Worm (Caenorhabditis elegans) whole organism, L3 larva: ENCODE measurements around the gene nhr-164.
A peak's percentile ranks its signal among the peaks of the same experiment; 100 is the strongest.

Experiments used
- R02D3.7 ChIP-seq: fragments of 150-350 bp; optimal IDR thresholded peaks from 2 replicates; lab custom pipeline; 2014; ENCODE audit warnings: missing biosample characterization, missing genetic modification characterization
- ZK546.5 ChIP-seq: sonication (generic microtip); optimal IDR thresholded peaks from 2 replicates; lab custom pipeline; 2017; ENCODE audit warnings: missing biosample characterization, missing genetic modification characterization
- ama-1 ChIP-seq: fragments of 150-350 bp; optimal IDR thresholded peaks from 2 replicates; lab custom pipeline; 2018
- ceh-16 ChIP-seq: sonication (generic microtip); optimal IDR thresholded peaks from 2 replicates; lab custom pipeline; 2017; ENCODE audit warnings: missing biosample characterization, missing genetic modification characterization
- ceh-28 ChIP-seq: fragments of 150-350 bp; optimal IDR thresholded peaks from 2 replicates; lab custom pipeline; 2014; ENCODE audit warnings: missing biosample characterization, missing genetic modification reagents, missing genetic modification characterization
- ceh-9 ChIP-seq: sonication (generic microtip); optimal IDR thresholded peaks from 2 replicates; lab custom pipeline; 2018; ENCODE audit warnings: missing biosample characterization, missing genetic modification characterization
- daf-12 ChIP-seq: fragments of 150-350 bp; optimal IDR thresholded peaks from 2 replicates; lab custom pipeline; 2014; ENCODE audit warnings: missing biosample characterization, missing genetic modification reagents, missing genetic modification characterization
- egl-27 ChIP-seq: sonication (generic microtip); optimal IDR thresholded peaks from 4 replicates; lab custom pipeline; 2017; ENCODE audit warnings: missing biosample characterization, missing genetic modification reagents, missing genetic modification characterization
- egl-5 ChIP-seq: fragments of 150-350 bp; optimal IDR thresholded peaks from 2 replicates; lab custom pipeline; 2017; ENCODE audit warnings: missing biosample characterization, missing genetic modification reagents, missing genetic modification characterization, inconsistent platforms
- elt-1 ChIP-seq: fragments of 150-350 bp; optimal IDR thresholded peaks from 2 replicates; lab custom pipeline; 2014; ENCODE audit warnings: missing biosample characterization, missing genetic modification characterization
- elt-2 ChIP-seq: sonication (generic microtip); optimal IDR thresholded peaks from 2 replicates; lab custom pipeline; 2016; ENCODE audit warnings: missing genetic modification reagents, mild to moderate bottlenecking, missing genetic modification characterization, missing compliant biosample characterization
- elt-3 ChIP-seq, 3 experiments: fragments of 150-350 bp in 1 of 3; sonication (generic microtip) in 2 of 3; optimal IDR thresholded peaks; 2 replicates in 2 of 3; 4 replicates in 1 of 3; lab custom pipeline; 2014 to 2017; ENCODE audit warnings: missing biosample characterization in 3 of 3, missing genetic modification characterization in 3 of 3
- eor-1 ChIP-seq, 2 experiments: fragments of 150-350 bp; optimal IDR thresholded peaks; 2 replicates each; lab custom pipeline; 2014 to 2018; ENCODE audit warnings: missing biosample characterization in 2 of 2, missing genetic modification characterization in 2 of 2
- fkh-10 ChIP-seq: sonication (generic microtip); optimal IDR thresholded peaks from 2 replicates; lab custom pipeline; 2017; ENCODE audit warnings: missing biosample characterization, missing genetic modification reagents, missing genetic modification characterization
- fkh-2 ChIP-seq: fragments of 150-350 bp; optimal IDR thresholded peaks from 2 replicates; lab custom pipeline; 2014; ENCODE audit warnings: missing biosample characterization, missing genetic modification reagents, missing genetic modification characterization
- fos-1 ChIP-seq: fragments of 150-350 bp; optimal IDR thresholded peaks from 2 replicates; lab custom pipeline; 2014; ENCODE audit warnings: missing biosample characterization, missing genetic modification characterization
- hmg-11 ChIP-seq: sonication (generic microtip); optimal IDR thresholded peaks from 2 replicates; lab custom pipeline; 2016; ENCODE audit warnings: missing genetic modification characterization, missing compliant biosample characterization
- jun-1 ChIP-seq: fragments of 150-350 bp; optimal IDR thresholded peaks from 2 replicates; lab custom pipeline; 2014; ENCODE audit warnings: missing biosample characterization, missing genetic modification reagents, missing genetic modification characterization
- lin-15B ChIP-seq: fragments of 150-350 bp; optimal IDR thresholded peaks from 2 replicates; lab custom pipeline; 2014; ENCODE audit warnings: missing biosample characterization, missing genetic modification characterization
- lsy-12 ChIP-seq: sonication (generic microtip); optimal IDR thresholded peaks from 2 replicates; lab custom pipeline; 2016; ENCODE audit warnings: mild to moderate bottlenecking, missing genetic modification characterization, missing compliant biosample characterization
- mml-1 ChIP-seq: fragments of 150-350 bp; sonication (generic microtip); optimal IDR thresholded peaks from 3 replicates; lab custom pipeline; 2014; ENCODE audit warnings: missing biosample characterization, missing genetic modification characterization
- nfya-1 ChIP-seq: sonication (generic microtip); optimal IDR thresholded peaks from 2 replicates; lab custom pipeline; 2017; ENCODE audit warnings: missing genetic modification characterization, mild to moderate bottlenecking, missing compliant biosample characterization, antibody characterized with exemption, moderate library complexity; ENCODE audit not compliant: insufficient read depth
- nhr-12 ChIP-seq: fragments of 150-350 bp; optimal IDR thresholded peaks from 2 replicates; lab custom pipeline; 2014; ENCODE audit warnings: missing biosample characterization, missing genetic modification characterization
- nhr-23 ChIP-seq: fragments of 150-350 bp; optimal IDR thresholded peaks from 2 replicates; lab custom pipeline; 2014; ENCODE audit warnings: missing biosample characterization, missing genetic modification reagents, missing genetic modification characterization
- nhr-237 ChIP-seq: fragments of 150-350 bp; optimal IDR thresholded peaks from 2 replicates; lab custom pipeline; 2014; ENCODE audit warnings: missing biosample characterization, missing genetic modification characterization
- nhr-25 ChIP-seq: sonication (generic microtip); optimal IDR thresholded peaks from 2 replicates; lab custom pipeline; 2017; ENCODE audit warnings: missing biosample characterization, missing genetic modification characterization
- nhr-43 ChIP-seq: sonication (generic microtip); optimal IDR thresholded peaks from 2 replicates; lab custom pipeline; 2016; ENCODE audit warnings: mild to moderate bottlenecking, missing genetic modification characterization, missing compliant biosample characterization; ENCODE audit not compliant: poor library complexity, severe bottlenecking
- nhr-67 ChIP-seq: fragments of 150-350 bp; optimal IDR thresholded peaks from 2 replicates; lab custom pipeline; 2014; ENCODE audit warnings: missing biosample characterization, missing genetic modification characterization
- nhr-77 ChIP-seq: fragments of 150-350 bp; optimal IDR thresholded peaks from 2 replicates; lab custom pipeline; 2014; ENCODE audit warnings: missing biosample characterization, missing genetic modification characterization
- pha-4 ChIP-seq: fragments of 150-350 bp; optimal IDR thresholded peaks from 2 replicates; lab custom pipeline; 2014; ENCODE audit warnings: missing biosample characterization, missing genetic modification reagents, missing genetic modification characterization
- pqm-1 ChIP-seq: fragments of 150-350 bp; optimal IDR thresholded peaks from 2 replicates; lab custom pipeline; 2017; ENCODE audit warnings: missing biosample characterization, missing genetic modification characterization, inconsistent platforms
- sea-2 ChIP-seq: fragments of 150-350 bp; sonication (generic microtip); optimal IDR thresholded peaks from 4 replicates; lab custom pipeline; 2014; ENCODE audit warnings: missing biosample characterization, missing genetic modification reagents, missing genetic modification characterization
- snpc-4 ChIP-seq: fragments of 150-350 bp; optimal IDR thresholded peaks from 2 replicates; lab custom pipeline; 2014; ENCODE audit warnings: missing biosample characterization, missing genetic modification characterization
- tbx-2 ChIP-seq: sonication (generic microtip); optimal IDR thresholded peaks from 2 replicates; lab custom pipeline; 2016; ENCODE audit warnings: mild to moderate bottlenecking, missing genetic modification characterization, missing compliant biosample characterization
- unc-39 ChIP-seq: sonication (generic microtip); optimal IDR thresholded peaks from 4 replicates; lab custom pipeline; 2017; ENCODE audit warnings: missing biosample characterization, missing genetic modification characterization
- zag-1 ChIP-seq: fragments of 150-350 bp; optimal IDR thresholded peaks from 2 replicates; lab custom pipeline; 2014; ENCODE audit warnings: missing biosample characterization, missing genetic modification characterization
- ztf-11 ChIP-seq: fragments of 150-350 bp; optimal IDR thresholded peaks from 2 replicates; lab custom pipeline; 2014; ENCODE audit warnings: missing biosample characterization, missing genetic modification characterization
- ztf-4 ChIP-seq: fragments of 150-350 bp; optimal IDR thresholded peaks from 2 replicates; lab custom pipeline; 2014; ENCODE audit warnings: missing biosample characterization, missing genetic modification characterization

The nhr-164 gene

ce11 chrV:15187083-15188057 lies 48.2 kb downstream of the nhr-164 start, which contains the start of the genes cyn-7 and bath-36:
Gene cyn-7 (minus strand): TSS chrV:15187378.
Gene bath-36 (plus strand): TSS chrV:15187888.
- no peak for TF ChIP-seq ama-1 (lab: Kevin White, UChicago)
- TF ChIP-seq fkh-10 = no peak
- peak; percentile 59 for TF ChIP-seq snpc-4 (tag; lab: Kevin White, UChicago)
- peak; percentile 73 for TF ChIP-seq pqm-1
- peak; percentile 49 for TF ChIP-seq egl-27 (tag; lab: Kevin White, UChicago)
- no peak for TF ChIP-seq sea-2 (GFP tag; lab: Kevin White, UChicago)
- no peak for TF ChIP-seq ztf-11 (tag; lab: Kevin White, UChicago)
- TF ChIP-seq elt-2 (tag; lab: Kevin White, UChicago) = peak; percentile 92
- TF ChIP-seq egl-5 (tag; lab: Kevin White, UChicago) = peak; percentile 51
- TF ChIP-seq ceh-16 (tag; lab: Kevin White, UChicago) = no peak
- peak; percentile 74 for TF ChIP-seq nhr-23 (tag; lab: Kevin White, UChicago)
- peak; percentile 74 for TF ChIP-seq nfya-1 (tag; lab: Kevin White, UChicago)
- peak; percentile 7 for TF ChIP-seq R02D3.7
- TF ChIP-seq tbx-2 (tag; lab: Kevin White, UChicago) = peak; percentile 68
- peak; percentile 79 for TF ChIP-seq nhr-25 (tag; lab: Kevin White, UChicago)
- no peak for TF ChIP-seq fos-1 (tag; lab: Kevin White, UChicago)
- peak; percentile 86 for TF ChIP-seq jun-1 (tag; lab: Kevin White, UChicago)
- TF ChIP-seq daf-12 = no peak
- peak; percentile 97 for TF ChIP-seq pha-4
- no peak for TF ChIP-seq mml-1 (tag; lab: Kevin White, UChicago)
- TF ChIP-seq ZK546.5 (tag; lab: Kevin White, UChicago) = no peak
- TF ChIP-seq nhr-77 = peak; percentile 0
- TF ChIP-seq nhr-12 = no peak
- peak; percentile 76 for TF ChIP-seq nhr-43 (tag; lab: Kevin White, UChicago)
- no peak for TF ChIP-seq zag-1 (tag; lab: Kevin White, UChicago)
- TF ChIP-seq lsy-12 (tag; lab: Kevin White, UChicago) = peak; percentile 69
- peak; percentile 68 for TF ChIP-seq hmg-11
- no peak for TF ChIP-seq nhr-237 (tag; lab: Kevin White, UChicago)
- peak; percentile 85 for TF ChIP-seq lin-15B (tag; lab: Kevin White, UChicago)
- TF ChIP-seq elt-3 (tag; optimal IDR thresholded peaks at IDR 0.05; lab: Kevin White, UChicago) = no peak
- no peak for TF ChIP-seq ztf-4 (tag; lab: Kevin White, UChicago)
- peak; percentile 47 for TF ChIP-seq ceh-28
- TF ChIP-seq ceh-9 (tag; lab: Kevin White, UChicago) = no peak
- TF ChIP-seq, all 47 proteins: peak for 18

- TF ChIP-seq nhr-23 (tag; lab: Kevin White, UChicago) (no peak), elt-1 (tag; lab: Kevin White, UChicago) (no peak), egl-5 (tag; lab: Kevin White, UChicago) (no peak), ama-1 (lab: Kevin White, UChicago) (peak; percentile 86), nhr-67 (tag; lab: Kevin White, UChicago) (no peak), pha-4 (peak; percentile 46), nhr-25 (tag; lab: Kevin White, UChicago) (peak; percentile 31), fkh-2 (tag; lab: Kevin White, UChicago) (no peak), snpc-4 (tag; lab: Kevin White, UChicago) (no peak), nhr-237 (tag; lab: Kevin White, UChicago) (no peak), eor-1 (tag; optimal IDR thresholded peaks at IDR 0.05; lab: Kevin White, UChicago) (no peak), unc-39 (tag; lab: Kevin White, UChicago) (no peak)
These were observed 49.2 kb downstream of the nhr-164 start, which contains the start of gene Y75B12B.3 for ce11 chrV:15186259-15186927. Gene Y75B12B.3 (minus strand): TSS chrV:15186279.
